Worm (Caenorhabditis elegans) whole organism, young adult: ENCODE data around the gene npp-15.

ENCODE experiments used
- B0019.2 ChIP-seq: fragments of 200-800 bp; sonication (Bioruptor generic); conservative IDR thresholded peaks from 2 replicates; pipeline ENCODE4 v1.3.6; 2022; ENCODE audit warnings: missing genetic modification reagents, missing genetic modification characterization, missing compliant biosample characterization
- D2030.7 ChIP-seq: fragments of 200-800 bp; sonication (Bioruptor generic); IDR thresholded peaks from 2 replicates; pipeline ENCODE4 v1.3.6; 2022; ENCODE audit warnings: missing genetic modification reagents, missing genetic modification characterization, missing compliant biosample characterization
- F23B12.7 ChIP-seq: sonication (generic microtip); optimal IDR thresholded peaks from 2 replicates; lab custom pipeline; 2017; ENCODE audit warnings: missing genetic modification characterization, mild to moderate bottlenecking, missing compliant biosample characterization, antibody characterized with exemption, moderate library complexity; ENCODE audit not compliant: insufficient read depth
- F39B2.1 ChIP-seq: fragments of 200-800 bp; sonication (Bioruptor generic); IDR thresholded peaks from 2 replicates; pipeline ENCODE4 v1.3.6; 2022; ENCODE audit warnings: missing genetic modification reagents, missing genetic modification characterization, missing compliant biosample characterization
- F52B5.7 ChIP-seq: sonication (generic microtip); optimal IDR thresholded peaks from 2 replicates; lab custom pipeline; 2016; ENCODE audit warnings: mild to moderate bottlenecking, missing genetic modification characterization, missing compliant biosample characterization
- K12H6.12 ChIP-seq: fragments of 200-800 bp; sonication (Bioruptor generic); optimal IDR thresholded peaks from 2 replicates; lab custom pipeline; 2018; ENCODE audit warnings: mild to moderate bottlenecking, missing genetic modification characterization, missing compliant biosample characterization
- ZK185.1 ChIP-seq: sonication (generic microtip); optimal IDR thresholded peaks from 2 replicates; lab custom pipeline; 2016; ENCODE audit warnings: mild to moderate bottlenecking, missing genetic modification characterization, missing compliant biosample characterization; ENCODE audit not compliant: poor library complexity, severe bottlenecking
- aptf-3 ChIP-seq: fragments of 200-800 bp; sonication (Bioruptor generic); IDR thresholded peaks from 2 replicates; pipeline ENCODE4 v1.3.6; 2022; ENCODE audit warnings: missing genetic modification characterization, missing compliant biosample characterization
- atf-7 ChIP-seq: sonication (generic microtip); optimal IDR thresholded peaks from 2 replicates; lab custom pipeline; 2017; ENCODE audit warnings: mild to moderate bottlenecking, missing genetic modification characterization, missing compliant biosample characterization
- attf-3 ChIP-seq: fragments of 200-800 bp; sonication (Bioruptor generic); conservative IDR thresholded peaks from 2 replicates; pipeline ENCODE4 v1.3.6; 2022; ENCODE audit warnings: missing genetic modification reagents, missing genetic modification characterization, missing compliant biosample characterization
- attf-5 ChIP-seq: fragments of 200-800 bp; sonication (Bioruptor generic); optimal IDR thresholded peaks from 2 replicates; lab custom pipeline; 2018; ENCODE audit warnings: mild to moderate bottlenecking, missing genetic modification characterization, missing compliant biosample characterization
- cebp-1 ChIP-seq, 2 experiments: fragments of 200-800 bp in 1 of 2; sonication (Bioruptor generic) in 1 of 2; sonication (generic microtip) in 1 of 2; IDR thresholded peaks in 1 of 2; optimal IDR thresholded peaks in 1 of 2; 2 replicates each; pipeline versions ENCODE4 v1.3.6 to Lab custom; 2017 to 2022; ENCODE audit warnings: missing compliant biosample characterization in 2 of 2, missing genetic modification characterization in 2 of 2, mild to moderate bottlenecking in 1 of 2, missing genetic modification reagents in 1 of 2, moderate library complexity in 1 of 2
- cebp-2 ChIP-seq: fragments of 200-800 bp; sonication (Bioruptor generic); IDR thresholded peaks from 2 replicates; pipeline ENCODE4 v1.3.6; 2022; ENCODE audit warnings: missing genetic modification characterization, missing compliant biosample characterization
- chd-7 ChIP-seq: sonication (generic microtip); optimal IDR thresholded peaks from 2 replicates; lab custom pipeline; 2016; ENCODE audit warnings: mild to moderate bottlenecking, missing genetic modification characterization, moderate library complexity, missing compliant biosample characterization
- die-1 ChIP-seq: sonication (generic microtip); optimal IDR thresholded peaks from 2 replicates; lab custom pipeline; 2016; ENCODE audit warnings: missing genotype, mild to moderate bottlenecking, missing genetic modification characterization, missing compliant biosample characterization
- dpl-1 ChIP-seq: fragments of 150-350 bp; optimal IDR thresholded peaks from 2 replicates; lab custom pipeline; 2014; ENCODE audit warnings: missing biosample characterization, missing genetic modification reagents, missing genetic modification characterization
- efl-1 ChIP-seq: fragments of 150-350 bp; optimal IDR thresholded peaks from 2 replicates; lab custom pipeline; 2014; ENCODE audit warnings: missing biosample characterization, missing genetic modification reagents, missing genetic modification characterization
- ets-4 ChIP-seq: fragments of 200-800 bp; sonication (Bioruptor generic); optimal IDR thresholded peaks from 2 replicates; lab custom pipeline; 2018; ENCODE audit warnings: mild to moderate bottlenecking, missing genetic modification characterization, missing compliant biosample characterization
- hmg-1.2 ChIP-seq: fragments of 200-800 bp; sonication (Bioruptor generic); IDR thresholded peaks from 2 replicates; pipeline ENCODE4 v1.3.6; 2022; ENCODE audit warnings: missing genetic modification reagents, missing genetic modification characterization, missing compliant biosample characterization
- hmg-20 ChIP-seq: fragments of 200-800 bp; sonication (Bioruptor generic); IDR thresholded peaks from 2 replicates; pipeline ENCODE4 v1.3.6; 2022; ENCODE audit warnings: missing genetic modification reagents, missing genetic modification characterization, missing compliant biosample characterization
- hsf-1 ChIP-seq: fragments of 200-800 bp; sonication (Bioruptor generic); IDR thresholded peaks from 2 replicates; pipeline ENCODE4 v1.3.6; 2022; ENCODE audit warnings: missing genetic modification reagents, missing genetic modification characterization, missing compliant biosample characterization
- lin-35 ChIP-seq, 3 experiments: fragments of 150-350 bp in 2 of 3; sonication (generic microtip) in 1 of 3; optimal IDR thresholded peaks; 2 replicates each; lab custom pipeline; 2014 to 2018; ENCODE audit warnings: missing biosample characterization in 3 of 3, missing genetic modification characterization in 3 of 3, missing genetic modification reagents in 3 of 3
- lin-54 ChIP-seq: fragments of 200-800 bp; sonication (Bioruptor generic); optimal IDR thresholded peaks from 2 replicates; lab custom pipeline; 2018; ENCODE audit warnings: mild to moderate bottlenecking, missing genetic modification characterization, missing compliant biosample characterization
- lsl-1 ChIP-seq: fragments of 200-800 bp; sonication (Bioruptor generic); optimal IDR thresholded peaks from 2 replicates; lab custom pipeline; 2018; ENCODE audit warnings: mild to moderate bottlenecking, missing genetic modification characterization, moderate library complexity, missing compliant biosample characterization
- madf-3 ChIP-seq: fragments of 200-800 bp; sonication (Bioruptor generic); IDR thresholded peaks from 2 replicates; pipeline ENCODE4 v1.3.6; 2022; ENCODE audit warnings: missing genetic modification reagents, missing genetic modification characterization, missing compliant biosample characterization
- mcd-1 ChIP-seq: fragments of 200-800 bp; sonication (Bioruptor generic); IDR thresholded peaks from 2 replicates; pipeline ENCODE4 v1.3.6; 2022; ENCODE audit warnings: missing genetic modification reagents, missing genetic modification characterization, missing compliant biosample characterization
- nfya-1 ChIP-seq: sonication (generic microtip); optimal IDR thresholded peaks from 2 replicates; lab custom pipeline; 2017; ENCODE audit warnings: antibody characterized with exemption, missing compliant biosample characterization, missing genetic modification characterization, borderline replicate concordance; ENCODE audit not compliant: insufficient read depth
- nfyb-1 ChIP-seq: fragments of 200-800 bp; sonication (Bioruptor generic); IDR thresholded peaks from 2 replicates; pipeline ENCODE4 v1.3.6; 2022; ENCODE audit warnings: missing genetic modification reagents, missing genetic modification characterization, missing compliant biosample characterization
- tbx-9 ChIP-seq: sonication (generic microtip); optimal IDR thresholded peaks from 2 replicates; lab custom pipeline; 2016; ENCODE audit warnings: borderline replicate concordance, missing genetic modification characterization, inconsistent platforms, missing compliant biosample characterization
- tlf-1 ChIP-seq: fragments of 200-800 bp; sonication (Bioruptor generic); optimal IDR thresholded peaks from 2 replicates; lab custom pipeline; 2018; ENCODE audit warnings: mild to moderate bottlenecking, missing genetic modification characterization, missing compliant biosample characterization
- xnd-1 ChIP-seq: sonication (generic microtip); optimal IDR thresholded peaks from 2 replicates; lab custom pipeline; 2016; ENCODE audit warnings: missing genotype, missing genetic modification reagents, missing genetic modification characterization, missing compliant biosample characterization

npp-15 gene

DNA sequence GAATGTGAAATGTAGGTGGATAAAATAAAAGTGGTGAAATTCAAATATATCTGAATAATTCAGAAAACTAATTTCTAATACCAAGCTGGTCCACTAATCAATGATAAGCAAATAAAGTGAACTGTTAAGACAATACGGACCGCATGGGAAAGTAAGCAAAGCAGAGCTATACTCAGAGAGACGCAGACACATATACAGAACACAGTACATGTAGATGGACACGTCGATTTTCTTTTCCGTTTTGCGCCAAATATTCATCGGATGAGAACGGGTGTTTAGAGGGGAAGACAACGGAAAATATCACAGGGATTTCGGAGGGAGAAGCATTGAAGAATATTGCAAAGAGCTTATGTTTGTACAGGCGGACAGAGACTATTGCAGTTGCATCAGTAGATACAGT lies 2.9 kb upstream of the npp-15 start:
- TF ChIP-seq hmg-1.2 (GFP tag; lab: Robert Waterston, UW) (peak; percentile 36; the same call in 1 of the 2 replicates), D2030.7 (GFP tag; lab: Robert Waterston, UW) (no peak)

ce11 chrIII:7933235-7933634 lies 4.4 kb downstream of the npp-15 start, which contains the start of gene ran-2:
Gene ran-2 (plus strand): TSS chrIII:7933535.
- TF ChIP-seq cebp-1 (GFP tag; IDR thresholded peaks at IDR 0.05; lab: Robert Waterston, UW) = no peak
- TF ChIP-seq cebp-1 (tag; optimal IDR thresholded peaks at IDR 0.05; lab: Kevin White, UChicago) = peak; percentile 85
- no peak for TF ChIP-seq chd-7 (tag; lab: Kevin White, UChicago)

DNA sequence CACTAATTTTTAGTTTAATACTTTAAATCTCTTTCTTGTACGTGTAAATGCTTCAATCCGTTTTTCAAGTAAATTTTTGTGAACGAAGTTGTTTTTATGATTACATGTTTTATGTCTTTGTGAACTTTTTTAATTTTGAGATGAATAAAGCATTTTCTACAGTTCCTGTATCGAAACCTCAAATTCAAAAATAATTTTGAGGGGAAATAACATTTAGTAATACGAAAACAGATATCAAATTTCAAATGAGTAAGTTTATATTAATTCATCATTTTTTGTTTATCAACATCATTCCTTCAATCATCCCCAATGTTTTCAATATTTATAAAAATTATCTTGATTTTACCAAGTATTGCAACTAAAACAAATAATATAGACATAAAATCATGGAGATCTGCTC lies 8.7 kb downstream of the npp-15 start, which contains the start of gene C29E4.10:
Gene C29E4.10, plus strand, starts transcription at position 301 of the 400 bp plus-strand sequence.
- no peak for TF ChIP-seq cebp-2 (GFP tag; lab: Robert Waterston, UW)
- no peak for TF ChIP-seq D2030.7 (GFP tag; lab: Robert Waterston, UW)
- no peak for TF ChIP-seq tlf-1 (GFP tag; lab: Kevin White, UChicago)
- TF ChIP-seq hmg-20 (GFP tag; lab: Robert Waterston, UW) = no peak

- peak; percentile 58 for TF ChIP-seq mcd-1 (GFP tag; lab: Robert Waterston, UW)
- TF ChIP-seq ets-4 (GFP tag; lab: Kevin White, UChicago) = no peak
- no peak for TF ChIP-seq aptf-3 (GFP tag; lab: Robert Waterston, UW)
- peak; percentile 99 for TF ChIP-seq attf-3 (GFP tag; lab: Robert Waterston, UW)
- no peak for TF ChIP-seq atf-7
- TF ChIP-seq madf-3 (GFP tag; lab: Robert Waterston, UW) = no peak
- no peak for TF ChIP-seq tbx-9 (tag; lab: Kevin White, UChicago)
- no peak for TF ChIP-seq K12H6.12 (tag; lab: Kevin White, UChicago)
- TF ChIP-seq xnd-1 (tag; lab: Kevin White, UChicago) = no peak
- TF ChIP-seq cebp-2 (GFP tag; lab: Robert Waterston, UW) = no peak
- TF ChIP-seq lin-54 (GFP tag; lab: Kevin White, UChicago) = peak; percentile 94
- no peak for TF ChIP-seq F52B5.7 (tag; lab: Kevin White, UChicago)
- peak; percentile 5 for TF ChIP-seq lsl-1 (GFP tag; lab: Kevin White, UChicago)
- no peak for TF ChIP-seq hsf-1
- TF ChIP-seq ZK185.1 (tag; lab: Kevin White, UChicago) = no peak
- peak; percentile 12 for TF ChIP-seq F23B12.7 (tag; lab: Kevin White, UChicago)
- TF ChIP-seq lin-35 (GFP tag; optimal IDR thresholded peaks at IDR 0.05; lab: Kevin White, UChicago) = peak in 1 of 3 experiments; percentile 90
- no peak for TF ChIP-seq B0019.2 (GFP tag; lab: Robert Waterston, UW)
- TF ChIP-seq dpl-1 (GFP tag; lab: Kevin White, UChicago) = peak; percentile 65
- peak; percentile 78 for TF ChIP-seq efl-1 (GFP tag; lab: Kevin White, UChicago)
- no peak for TF ChIP-seq die-1
- peak; percentile 74 for TF ChIP-seq attf-5
- no peak for TF ChIP-seq F39B2.1 (GFP tag; lab: Robert Waterston, UW)
Measured at ce11 chrIII:7940819-7941218, 12.0 kb downstream of the npp-15 start, which contains the start of gene C29E4.12. Gene C29E4.12 (plus strand): TSS chrIII:7941151.

- no peak for TF ChIP-seq nfya-1 (tag; lab: Kevin White, UChicago)
- no peak for TF ChIP-seq nfyb-1 (GFP tag; lab: Robert Waterston, UW)
- no peak for TF ChIP-seq tbx-9 (tag; lab: Kevin White, UChicago)
- TF ChIP-seq die-1 = no peak
- no peak for TF ChIP-seq F39B2.1 (GFP tag; lab: Robert Waterston, UW)
Measured at ce11 chrIII:7941417-7941816, 12.6 kb downstream of the npp-15 start, which contains the start of gene kle-2. Gene kle-2 (plus strand): TSS chrIII:7941717.
